Fruit fly (Drosophila melanogaster) whole organism, embryonic: ENCODE data around the gene CG14564.
A peak's percentile ranks its signal among the peaks of the same experiment; 100 is the strongest.

Experiments
- Bteb2 ChIP-seq: fragments of 200-800 bp; sonication (Bioruptor generic); optimal IDR thresholded peaks from 2 replicates; lab custom pipeline; 2016; ENCODE audit warnings: missing biosample characterization, missing genetic modification characterization
- CG12236 ChIP-seq: fragments of 200-800 bp; sonication (Bioruptor generic); optimal IDR thresholded peaks from 2 replicates; lab custom pipeline; 2016; ENCODE audit warnings: missing biosample characterization, missing genetic modification characterization
- CG13775 ChIP-seq: fragments of 200-800 bp; sonication (Bioruptor generic); optimal IDR thresholded peaks from 3 replicates; lab custom pipeline; 2017; ENCODE audit warnings: missing biosample characterization, mild to moderate bottlenecking, missing genetic modification characterization
- CG13894 ChIP-seq: fragments of 200-800 bp; sonication (Bioruptor generic); optimal IDR thresholded peaks from 3 replicates; lab custom pipeline; 2018; ENCODE audit warnings: missing biosample characterization, mild to moderate bottlenecking, missing genetic modification characterization, moderate library complexity
- CG15269 ChIP-seq: fragments of 200-800 bp; sonication (Bioruptor generic); optimal IDR thresholded peaks from 2 replicates; lab custom pipeline; 2018; ENCODE audit warnings: missing biosample characterization, mild to moderate bottlenecking, missing genetic modification characterization, moderate library complexity
- CG1602 ChIP-seq: fragments of 200-800 bp; sonication (Bioruptor generic); optimal IDR thresholded peaks from 3 replicates; lab custom pipeline; 2016; ENCODE audit warnings: missing biosample characterization, missing genetic modification characterization
- CG1603 ChIP-seq: fragments of 200-800 bp; sonication (Bioruptor generic); optimal IDR thresholded peaks from 2 replicates; lab custom pipeline; 2019; ENCODE audit warnings: missing biosample characterization, mild to moderate bottlenecking, missing genetic modification characterization, moderate library complexity
- CG16779 ChIP-seq: fragments of 200-800 bp; sonication (Bioruptor generic); IDR thresholded peaks from 2 replicates; pipeline ENCODE4 v1.3.6; 2022; ENCODE audit warnings: missing biosample characterization, missing genetic modification characterization
- CG17802 ChIP-seq: fragments of 200-800 bp; sonication (Bioruptor generic); optimal IDR thresholded peaks from 2 replicates; lab custom pipeline; 2018; ENCODE audit warnings: missing biosample characterization, mild to moderate bottlenecking, missing genetic modification characterization, moderate library complexity
- CG17912 ChIP-seq: fragments of 200-800 bp; sonication (Bioruptor generic); optimal IDR thresholded peaks from 2 replicates; lab custom pipeline; 2018; ENCODE audit warnings: missing biosample characterization, mild to moderate bottlenecking, missing genetic modification characterization
- CG18262 ChIP-seq: fragments of 200-800 bp; optimal IDR thresholded peaks from 3 replicates; lab custom pipeline; 2019; ENCODE audit warnings: missing biosample characterization, mild to moderate bottlenecking, missing genetic modification characterization, moderate library complexity
- CG18599 ChIP-seq: fragments of 200-800 bp; sonication (Bioruptor generic); optimal IDR thresholded peaks from 3 replicates; lab custom pipeline; 2017; ENCODE audit warnings: missing biosample characterization, missing genetic modification characterization, mild to moderate bottlenecking, moderate library complexity, missing genetic modification reagents
- CG2678 ChIP-seq: fragments of 200-800 bp; sonication (Bioruptor generic); optimal IDR thresholded peaks from 3 replicates; lab custom pipeline; 2019; ENCODE audit warnings: missing biosample characterization, mild to moderate bottlenecking, missing genetic modification characterization, moderate library complexity
- CG30020 ChIP-seq: fragments of 200-800 bp; optimal IDR thresholded peaks from 2 replicates; lab custom pipeline; 2019; ENCODE audit warnings: missing biosample characterization, mild to moderate bottlenecking, missing genetic modification characterization, moderate library complexity
- CG3407 ChIP-seq: fragments of 200-800 bp; sonication (Bioruptor generic); optimal IDR thresholded peaks from 2 replicates; lab custom pipeline; 2018; ENCODE audit warnings: missing biosample characterization, mild to moderate bottlenecking, missing genetic modification characterization
- CG34422 ChIP-seq: fragments of 200-800 bp; sonication (Bioruptor generic); IDR thresholded peaks from 3 replicates; pipeline ENCODE4 v1.3.6; 2022; ENCODE audit warnings: missing biosample characterization, missing genetic modification characterization
- CG43689 ChIP-seq: fragments of 200-800 bp; sonication (Bioruptor generic); IDR thresholded peaks from 2 replicates; pipeline ENCODE4 v1.3.6; 2022; ENCODE audit warnings: missing biosample characterization, missing genetic modification characterization
- CG6765 ChIP-seq: fragments of 200-800 bp; sonication (Bioruptor generic); optimal IDR thresholded peaks from 3 replicates; lab custom pipeline; 2017; ENCODE audit warnings: missing biosample characterization, mild to moderate bottlenecking, missing genetic modification characterization
- CG7839 ChIP-seq: fragments of 200-800 bp; sonication (Bioruptor generic); optimal IDR thresholded peaks from 3 replicates; lab custom pipeline; 2018; ENCODE audit warnings: missing biosample characterization, mild to moderate bottlenecking, missing genetic modification characterization, moderate library complexity
- CG7928 ChIP-seq: fragments of 200-800 bp; sonication (Bioruptor generic); optimal IDR thresholded peaks from 2 replicates; lab custom pipeline; 2017; ENCODE audit warnings: missing biosample characterization, mild to moderate bottlenecking, missing genetic modification characterization
- CG9727 ChIP-seq: fragments of 200-800 bp; sonication (Bioruptor generic); optimal IDR thresholded peaks from 3 replicates; lab custom pipeline; 2017; ENCODE audit warnings: missing biosample characterization, mild to moderate bottlenecking, missing genetic modification characterization
- Dbx ChIP-seq: fragments of 200-800 bp; sonication (Bioruptor generic); IDR thresholded peaks from 3 replicates; pipeline ENCODE4 v1.3.6; 2022; ENCODE audit warnings: missing biosample characterization, missing genetic modification characterization
- Dek ChIP-seq: fragments of 200-800 bp; sonication (Bioruptor generic); optimal IDR thresholded peaks from 3 replicates; lab custom pipeline; 2019; ENCODE audit warnings: missing biosample characterization, mild to moderate bottlenecking, missing genetic modification characterization, moderate library complexity
- Eip74EF ChIP-seq, 2 experiments: fragments of 200-800 bp in 1 of 2; fragments of >200 bp in 1 of 2; sonication (Bioruptor generic) in 1 of 2; optimal IDR thresholded peaks; 2 replicates each; lab custom pipeline; 2017 to 2019; ENCODE audit warnings: missing biosample characterization in 2 of 2, missing genetic modification characterization in 2 of 2, mild to moderate bottlenecking in 1 of 2, moderate library complexity in 1 of 2
- Fer1 ChIP-seq: fragments of 200-800 bp; sonication (Bioruptor generic); optimal IDR thresholded peaks from 2 replicates; lab custom pipeline; 2017; ENCODE audit warnings: missing biosample characterization, mild to moderate bottlenecking, missing genetic modification characterization
- Hey ChIP-seq: fragments of 200-800 bp; sonication (Bioruptor generic); optimal IDR thresholded peaks from 3 replicates; lab custom pipeline; 2018; ENCODE audit warnings: missing biosample characterization, mild to moderate bottlenecking, missing genetic modification characterization
- Hr39 ChIP-seq: fragments of >200 bp; optimal IDR thresholded peaks from 2 replicates; lab custom pipeline; 2017
- Hr78 ChIP-seq, 2 experiments: fragments of 200-800 bp in 1 of 2; fragments of >200 bp in 1 of 2; sonication (Bioruptor generic) in 1 of 2; optimal IDR thresholded peaks; 2 replicates each; lab custom pipeline; 2017 to 2019; ENCODE audit warnings: missing biosample characterization in 2 of 2, missing genetic modification characterization in 2 of 2, mild to moderate bottlenecking in 1 of 2, moderate library complexity in 1 of 2
- Hsf ChIP-seq: fragments of 200-800 bp; sonication (Bioruptor generic); optimal IDR thresholded peaks from 3 replicates; lab custom pipeline; 2016; ENCODE audit warnings: missing biosample characterization, missing genetic modification characterization
- Kr ChIP-seq: fragments of 200-800 bp; sonication (Bioruptor generic); optimal IDR thresholded peaks from 2 replicates; lab custom pipeline; 2017; ENCODE audit warnings: missing biosample characterization, mild to moderate bottlenecking, missing genetic modification characterization
- MTF-1 ChIP-seq: fragments of 200-800 bp; sonication (Bioruptor generic); optimal IDR thresholded peaks from 2 replicates; lab custom pipeline; 2018; ENCODE audit warnings: missing biosample characterization, mild to moderate bottlenecking, missing genetic modification characterization, borderline replicate concordance
- Med ChIP-seq: fragments of 200-800 bp; sonication (Bioruptor generic); peaks from one replicate; lab custom pipeline; 2016; ENCODE audit warnings: missing biosample characterization, missing genetic modification characterization, mild to moderate bottlenecking, inconsistent platforms, moderate library complexity
- Rx ChIP-seq: fragments of 200-800 bp; sonication (Bioruptor generic); IDR thresholded peaks from 2 replicates; pipeline ENCODE4 v1.3.6; 2022; ENCODE audit warnings: missing biosample characterization, missing genetic modification characterization
- Sox102F ChIP-seq: fragments of 200-800 bp; sonication (Bioruptor generic); optimal IDR thresholded peaks from 2 replicates; lab custom pipeline; 2018; ENCODE audit warnings: missing biosample characterization, mild to moderate bottlenecking, missing genetic modification characterization, moderate library complexity
- ash1 ChIP-seq: fragments of 200-800 bp; sonication (Bioruptor generic); optimal IDR thresholded peaks from 2 replicates; lab custom pipeline; 2018; ENCODE audit warnings: missing biosample characterization, mild to moderate bottlenecking, missing genetic modification characterization
- ato ChIP-seq: fragments of 200-800 bp; sonication (Bioruptor generic); IDR thresholded peaks from 2 replicates; pipeline ENCODE4 v1.3.6; 2022; ENCODE audit warnings: missing biosample characterization, missing genetic modification characterization; ENCODE audit not compliant: partially characterized antibody
- br ChIP-seq: fragments of >200 bp; optimal IDR thresholded peaks from 2 replicates; lab custom pipeline; 2017
- grn ChIP-seq: fragments of 200-800 bp; sonication (Bioruptor generic); optimal IDR thresholded peaks from 3 replicates; lab custom pipeline; 2017; ENCODE audit warnings: missing biosample characterization, missing genetic modification characterization
- ham ChIP-seq: fragments of 200-800 bp; sonication (Bioruptor generic); IDR thresholded peaks from 2 replicates; pipeline ENCODE4 v1.3.6; 2022; ENCODE audit warnings: missing biosample characterization, missing genetic modification characterization
- ind ChIP-seq: fragments of 200-800 bp; sonication (Bioruptor generic); optimal IDR thresholded peaks from 3 replicates; lab custom pipeline; 2016; ENCODE audit warnings: missing biosample characterization, missing genetic modification characterization
- kni ChIP-seq: fragments of 200-800 bp; sonication (Bioruptor generic); optimal IDR thresholded peaks from 3 replicates; lab custom pipeline; 2017; ENCODE audit warnings: mild to moderate bottlenecking, missing biosample characterization, missing genetic modification reagents, missing genetic modification characterization
- maf-S ChIP-seq: fragments of 200-800 bp; sonication (Bioruptor generic); optimal IDR thresholded peaks from 2 replicates; lab custom pipeline; 2016; ENCODE audit warnings: missing biosample characterization, missing genetic modification characterization
- pfk ChIP-seq: fragments of 200-800 bp; sonication (Bioruptor generic); optimal IDR thresholded peaks from 2 replicates; lab custom pipeline; 2018; ENCODE audit warnings: missing biosample characterization, mild to moderate bottlenecking, missing genetic modification characterization, moderate library complexity
- repo ChIP-seq: fragments of 200-800 bp; sonication (Bioruptor generic); optimal IDR thresholded peaks from 2 replicates; lab custom pipeline; 2016; ENCODE audit warnings: missing biosample characterization, missing genetic modification characterization
- sc ChIP-seq, 3 experiments: fragments of >200 bp in 2 of 3; fragments of 200-800 bp in 1 of 3; sonication (Bioruptor generic) in 1 of 3; optimal IDR thresholded peaks; 2 replicates in 2 of 3; 3 replicates in 1 of 3; lab custom pipeline; 2017; ENCODE audit warnings: mild to moderate bottlenecking in 1 of 3, missing biosample characterization in 1 of 3, missing genetic modification characterization in 1 of 3, missing genetic modification reagents in 1 of 3
- sens-2 ChIP-seq: fragments of 200-800 bp; sonication (Bioruptor generic); IDR thresholded peaks from 2 replicates; pipeline ENCODE4 v1.3.6; 2022; ENCODE audit warnings: missing biosample characterization, missing genetic modification characterization
- toy ChIP-seq: fragments of 200-800 bp; sonication (Bioruptor generic); IDR thresholded peaks from 2 replicates; pipeline ENCODE4 v1.3.6; 2022; ENCODE audit warnings: missing biosample characterization, missing genetic modification characterization
- wdn ChIP-seq: fragments of 200-800 bp; sonication (Bioruptor generic); IDR thresholded peaks from 2 replicates; pipeline ENCODE4 v1.3.6; 2022; ENCODE audit warnings: missing biosample characterization, missing genetic modification characterization
- yki ChIP-seq: fragments of >200 bp; optimal IDR thresholded peaks from 3 replicates; lab custom pipeline; 2018
- zen ChIP-seq: fragments of 200-800 bp; sonication (Bioruptor generic); optimal IDR thresholded peaks from 3 replicates; lab custom pipeline; 2018; ENCODE audit warnings: missing biosample characterization, mild to moderate bottlenecking, missing genetic modification characterization, moderate library complexity

CG14564 gene

DNA sequence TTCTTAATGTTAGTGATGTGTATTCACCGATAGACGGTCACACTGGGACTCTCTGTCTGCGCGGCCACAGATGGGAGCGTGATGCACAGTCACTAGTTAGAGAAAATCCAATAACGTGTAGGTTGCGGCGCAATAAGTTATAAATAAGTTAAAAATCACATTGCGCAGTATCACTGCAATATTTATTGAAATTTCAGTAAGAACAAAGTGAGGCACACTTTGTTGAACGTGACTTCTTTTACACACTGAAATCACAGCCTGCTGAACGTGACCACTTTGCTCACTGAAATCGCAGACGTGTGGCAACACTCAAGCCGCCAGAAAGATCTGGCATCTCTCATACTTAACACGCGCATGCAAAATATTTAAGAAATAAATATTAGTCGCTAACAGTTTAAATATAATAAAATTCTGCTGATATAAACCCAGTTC, 28.3 kb upstream of the CG14564 start, which contains the start of the genes CG11247 and Polr2H (continued):
- TF ChIP-seq MTF-1 (GFP tag; lab: Kevin White, UChicago) (no peak), ash1 (GFP tag; lab: Kevin White, UChicago) (no peak), CG18599 (peak; percentile 76), CG18262 (peak; percentile 81), pfk (GFP tag; lab: Kevin White, UChicago) (no peak), ind (GFP tag; lab: Kevin White, UChicago) (peak; percentile 97), repo (peak; percentile 89), Med (GFP tag; lab: Kevin White, UChicago) (peak; percentile 99), Rx (GFP tag; lab: Robert Waterston, UW) (peak; percentile 92), grn (peak; percentile 30), Fer1 (GFP tag; lab: Kevin White, UChicago) (no peak), wdn (GFP tag; lab: Robert Waterston, UW) (peak; percentile 86), CG13775 (peak; percentile 93), Dek (tag; lab: Kevin White, UChicago) (peak; percentile 77), CG6765 (GFP tag; lab: Kevin White, UChicago) (no peak), br (lab: Kevin White, UChicago) (no peak), Bteb2 (GFP tag; lab: Kevin White, UChicago) (peak; percentile 80), Hey (tag; lab: Kevin White, UChicago) (peak; percentile 34), CG3407 (GFP tag; lab: Kevin White, UChicago) (peak; percentile 50), Kr (GFP tag; lab: Kevin White, UChicago) (no peak), CG15269 (peak; percentile 78), CG17802 (tag; lab: Kevin White, UChicago) (peak; percentile 86), Eip74EF (GFP tag; optimal IDR thresholded peaks at IDR 0.05; lab: Kevin White, UChicago) (no peak), CG34422 (GFP tag; lab: Robert Waterston, UW) (peak; percentile 93), Hr78 (GFP tag; optimal IDR thresholded peaks at IDR 0.05; lab: Kevin White, UChicago) (no peak), CG1603 (tag; lab: Kevin White, UChicago) (peak; percentile 96), CG2678 (tag; lab: Kevin White, UChicago) (peak; percentile 82), CG7839 (peak; percentile 89), CG13894 (tag; lab: Kevin White, UChicago) (no peak), Hr39 (lab: Kevin White, UChicago) (no peak), CG7928 (peak; percentile 55), CG43689 (GFP tag; lab: Robert Waterston, UW) (peak; percentile 63), CG1602 (GFP tag; lab: Kevin White, UChicago) (peak; percentile 93), CG9727 (GFP tag; lab: Kevin White, UChicago) (peak; percentile 83), ham (GFP tag; lab: Robert Waterston, UW) (peak; percentile 64; the same call in 1 of the 2 replicates), kni (GFP tag; lab: Kevin White, UChicago) (no peak), toy (peak; percentile 79; the same call in 1 of the 2 replicates), maf-S (GFP tag; lab: Kevin White, UChicago) (peak; percentile 93), ato (GFP tag; lab: Robert Waterston, UW) (0 out of 2 replicates have a peak, but pooled peaks have one; percentile 48), sc (optimal IDR thresholded peaks at IDR 0.05; lab: Kevin White, UChicago) (no peak), sc (GFP tag; optimal IDR thresholded peaks at IDR 0.05; lab: Kevin White, UChicago) (peak; percentile 53), CG16779 (peak; percentile 63), CG17912 (GFP tag; lab: Kevin White, UChicago) (peak; percentile 49), Hsf (GFP tag; lab: Kevin White, UChicago) (peak; percentile 97), yki (peak; percentile 66), CG12236 (GFP tag; lab: Kevin White, UChicago) (peak; percentile 83), sens-2 (GFP tag; lab: Robert Waterston, UW) (peak; percentile 72; the same call in 1 of the 2 replicates), Sox102F (GFP tag; lab: Kevin White, UChicago) (peak; percentile 89), zen (peak; percentile 85), Dbx (GFP tag; lab: Robert Waterston, UW) (peak; percentile 93), CG30020 (peak; percentile 88)
